Fruit fly (Drosophila melanogaster) whole organism, wandering third instar larva: Measurements from ENCODE around the gene CG9004.

Experiments used
- Abd-B ChIP-seq: fragments of >200 bp; optimal IDR thresholded peaks from 2 replicates; lab custom pipeline; 2017; ENCODE audit warnings: missing biosample characterization, missing genetic modification characterization
- CG32264 ChIP-seq: fragments of 200-800 bp; sonication (Bioruptor generic); optimal IDR thresholded peaks from 2 replicates; lab custom pipeline; 2016; ENCODE audit warnings: missing biosample characterization, missing genetic modification characterization
- CG9705 ChIP-seq: fragments of 200-800 bp; sonication (Bioruptor generic); optimal IDR thresholded peaks from 2 replicates; lab custom pipeline; 2018; ENCODE audit warnings: missing biosample characterization, mild to moderate bottlenecking, missing genetic modification characterization
- CrebA ChIP-seq: fragments of 200-800 bp; sonication (Bioruptor generic); optimal IDR thresholded peaks from 2 replicates; lab custom pipeline; 2016; ENCODE audit warnings: missing biosample characterization, mild to moderate bottlenecking, missing genetic modification characterization, borderline replicate concordance
- Dfd ChIP-seq: fragments of >200 bp; optimal IDR thresholded peaks from 2 replicates; lab custom pipeline; 2017; ENCODE audit warnings: missing biosample characterization, missing genetic modification characterization
- Dif ChIP-seq: fragments of 200-275, 200-300 bp; sonication (Bioruptor generic); optimal IDR thresholded peaks from 2 replicates; lab custom pipeline; 2018; ENCODE audit warnings: missing biosample characterization, missing genetic modification characterization; ENCODE audit not compliant: partially characterized antibody
- GATAd ChIP-seq: sonication (Bioruptor generic); optimal IDR thresholded peaks from 2 replicates; lab custom pipeline; 2016; ENCODE audit warnings: missing biosample characterization, missing genetic modification characterization
- HLH106 ChIP-seq: fragments of 200-800 bp; optimal IDR thresholded peaks from 3 replicates; lab custom pipeline; 2019; ENCODE audit warnings: missing biosample characterization, mild to moderate bottlenecking, missing genetic modification characterization, moderate library complexity
- Hnf4 ChIP-seq: fragments of 200-800 bp; sonication (Bioruptor generic); optimal IDR thresholded peaks from 2 replicates; lab custom pipeline; 2016; ENCODE audit warnings: missing biosample characterization, mild to moderate bottlenecking, missing genetic modification characterization
- Hr78 ChIP-seq: fragments of >200 bp; optimal IDR thresholded peaks from 2 replicates; lab custom pipeline; 2017; ENCODE audit warnings: missing biosample characterization, missing genetic modification characterization
- Hr83 ChIP-seq: fragments of 200-300 bp; sonication (Bioruptor generic); optimal IDR thresholded peaks from 2 replicates; lab custom pipeline; 2016; ENCODE audit warnings: missing biosample characterization, mild to moderate bottlenecking, missing genetic modification characterization, moderate library complexity; ENCODE audit not compliant: poor library complexity, severe bottlenecking
- Jra ChIP-seq: sonication (Bioruptor generic); optimal IDR thresholded peaks from 2 replicates; lab custom pipeline; 2016; ENCODE audit warnings: missing biosample characterization, missing genetic modification characterization
- Mio ChIP-seq: sonication (Bioruptor generic); optimal IDR thresholded peaks from 2 replicates; lab custom pipeline; 2016; ENCODE audit warnings: missing biosample characterization, missing genetic modification characterization
- Myc ChIP-seq: fragments of >200 bp; optimal IDR thresholded peaks from 2 replicates; lab custom pipeline; 2017
- N ChIP-seq: fragments of >200 bp; optimal IDR thresholded peaks from 2 replicates; lab custom pipeline; 2018; ENCODE audit warnings: missing biosample characterization, missing external identifiers, missing genetic modification characterization
- OdsH ChIP-seq: fragments of 200-800 bp; sonication (Bioruptor generic); optimal IDR thresholded peaks from 2 replicates; lab custom pipeline; 2016; ENCODE audit warnings: missing biosample characterization, mild to moderate bottlenecking, missing genetic modification characterization
- Rel ChIP-seq, 2 experiments: fragments of 200-800 bp; sonication (Bioruptor generic) in 1 of 2; optimal IDR thresholded peaks; 2 replicates in 1 of 2; 3 replicates in 1 of 2; lab custom pipeline; 2016 to 2019; ENCODE audit warnings: mild to moderate bottlenecking in 2 of 2, missing biosample characterization in 2 of 2, missing genetic modification characterization in 2 of 2, moderate library complexity in 1 of 2
- Sp1 ChIP-seq: fragments of 200-800 bp; sonication (Bioruptor generic); optimal IDR thresholded peaks from 3 replicates; lab custom pipeline; 2019; ENCODE audit warnings: missing biosample characterization, mild to moderate bottlenecking, missing genetic modification characterization, moderate library complexity
- Vsx2 ChIP-seq: fragments of 200-300, 225-300 bp; sonication (Bioruptor generic); optimal IDR thresholded peaks from 2 replicates; lab custom pipeline; 2018; ENCODE audit warnings: missing biosample characterization, missing genetic modification characterization; ENCODE audit not compliant: partially characterized antibody
- br ChIP-seq: fragments of 200-800 bp; sonication (Bioruptor generic); optimal IDR thresholded peaks from 2 replicates; lab custom pipeline; 2016; ENCODE audit warnings: missing biosample characterization, missing genetic modification characterization
- brk ChIP-seq: fragments of 200-800 bp; sonication (Bioruptor generic); optimal IDR thresholded peaks from 2 replicates; lab custom pipeline; 2016; ENCODE audit warnings: missing biosample characterization, mild to moderate bottlenecking, missing genetic modification characterization
- dl ChIP-seq, 2 experiments: fragments of 175-275, 200-275 bp in 1 of 2; fragments of 200-275 bp in 1 of 2; sonication (Bioruptor generic); optimal IDR thresholded peaks; lab custom pipeline; 2018; ENCODE audit warnings: mild to moderate bottlenecking in 2 of 2, missing biosample characterization in 2 of 2, missing genetic modification characterization in 2 of 2, moderate library complexity in 2 of 2; ENCODE audit not compliant: partially characterized antibody in 2 of 2, insufficient read depth in 1 of 2
- dmrt93B ChIP-seq: fragments of 200-800 bp; sonication (Bioruptor generic); optimal IDR thresholded peaks from 2 replicates; lab custom pipeline; 2018; ENCODE audit warnings: missing biosample characterization, mild to moderate bottlenecking, missing genetic modification characterization
- dsf ChIP-seq: sonication (Bioruptor generic); optimal IDR thresholded peaks from 2 replicates; lab custom pipeline; 2016; ENCODE audit warnings: missing biosample characterization, missing genetic modification characterization, borderline replicate concordance
- ey ChIP-seq: fragments of 200-800 bp; sonication (Bioruptor generic); optimal IDR thresholded peaks from 2 replicates; lab custom pipeline; 2016; ENCODE audit warnings: missing biosample characterization, missing genetic modification characterization
- foxo ChIP-seq, 2 experiments: fragments of 200-800 bp; sonication (Bioruptor generic); optimal IDR thresholded peaks; 2 replicates in 1 of 2; 3 replicates in 1 of 2; lab custom pipeline; 2016 to 2017; ENCODE audit warnings: missing biosample characterization in 2 of 2, missing genetic modification characterization in 2 of 2
- fru ChIP-seq: fragments of 200-800 bp; sonication (Bioruptor generic); optimal IDR thresholded peaks from 3 replicates; lab custom pipeline; 2016; ENCODE audit warnings: missing biosample characterization, mild to moderate bottlenecking, missing genetic modification characterization
- h ChIP-seq: fragments of 200-800 bp; sonication (Bioruptor generic); optimal IDR thresholded peaks from 3 replicates; lab custom pipeline; 2016; ENCODE audit warnings: missing biosample characterization, mild to moderate bottlenecking, missing genetic modification characterization
- jim ChIP-seq: fragments of 175-275, 200-325 bp; sonication (Bioruptor generic); optimal IDR thresholded peaks from 2 replicates; lab custom pipeline; 2016; ENCODE audit warnings: missing biosample characterization, mild to moderate bottlenecking, missing genetic modification characterization
- lola ChIP-seq: fragments of >200 bp; optimal IDR thresholded peaks from 2 replicates; lab custom pipeline; 2017; ENCODE audit warnings: missing biosample characterization, missing genetic modification characterization
- pan ChIP-seq: fragments of >200 bp; optimal IDR thresholded peaks from 2 replicates; lab custom pipeline; 2017
- psq ChIP-seq: fragments of 200-800 bp; sonication (Bioruptor generic); optimal IDR thresholded peaks from 3 replicates; lab custom pipeline; 2017; ENCODE audit warnings: missing biosample characterization, mild to moderate bottlenecking, missing genetic modification characterization, moderate library complexity
- rgr ChIP-seq: fragments of 200-800 bp; sonication (Bioruptor generic); optimal IDR thresholded peaks from 3 replicates; lab custom pipeline; 2016; ENCODE audit warnings: missing biosample characterization, mild to moderate bottlenecking, missing genetic modification characterization
- sage ChIP-seq: fragments of 200-800 bp; sonication (Bioruptor generic); optimal IDR thresholded peaks from 2 replicates; lab custom pipeline; 2016; ENCODE audit warnings: missing biosample characterization, mild to moderate bottlenecking, missing genetic modification characterization
- sv ChIP-seq: fragments of 200-800 bp; sonication (Bioruptor generic); optimal IDR thresholded peaks from 3 replicates; lab custom pipeline; 2016; ENCODE audit warnings: missing biosample characterization, missing genetic modification characterization
- tai ChIP-seq: sonication (Bioruptor generic); optimal IDR thresholded peaks from 2 replicates; lab custom pipeline; 2016; ENCODE audit warnings: missing biosample characterization, missing genetic modification characterization
- usp ChIP-seq: fragments of >200 bp; optimal IDR thresholded peaks from 2 replicates; lab custom pipeline; 2017; ENCODE audit warnings: missing biosample characterization, missing genetic modification characterization
- woc ChIP-seq: sonication (Bioruptor generic); optimal IDR thresholded peaks from 2 replicates; lab custom pipeline; 2016; ENCODE audit warnings: missing biosample characterization, mild to moderate bottlenecking, missing genetic modification characterization

CG9004 gene

DNA sequence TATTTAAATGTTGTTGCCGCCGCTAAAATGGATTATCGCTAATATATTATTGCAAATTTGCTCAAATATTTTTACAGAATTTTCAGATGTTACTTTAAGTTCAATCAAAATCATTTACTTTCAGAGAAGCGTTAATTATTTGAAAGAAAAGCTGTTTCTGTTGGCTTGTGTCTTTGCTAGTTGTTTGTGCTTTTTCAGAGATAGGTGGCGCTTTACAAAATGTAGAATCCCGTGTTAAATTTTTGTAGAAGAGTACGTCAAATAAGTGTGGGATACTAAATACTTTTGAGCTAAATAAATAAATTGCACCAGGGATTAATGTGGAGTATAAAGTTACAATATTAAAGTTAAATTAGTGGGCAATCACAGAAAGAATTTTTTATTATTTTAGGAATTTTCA lies 35.8 kb downstream of the CG9004 start:
- TF ChIP-seq Dfd (no peak), fru (GFP tag; lab: Kevin White, UChicago) (peak; percentile 42), dsf (GFP tag; lab: Kevin White, UChicago) (no peak), N (GFP tag; lab: Kevin White, UChicago) (no peak)

DNA sequence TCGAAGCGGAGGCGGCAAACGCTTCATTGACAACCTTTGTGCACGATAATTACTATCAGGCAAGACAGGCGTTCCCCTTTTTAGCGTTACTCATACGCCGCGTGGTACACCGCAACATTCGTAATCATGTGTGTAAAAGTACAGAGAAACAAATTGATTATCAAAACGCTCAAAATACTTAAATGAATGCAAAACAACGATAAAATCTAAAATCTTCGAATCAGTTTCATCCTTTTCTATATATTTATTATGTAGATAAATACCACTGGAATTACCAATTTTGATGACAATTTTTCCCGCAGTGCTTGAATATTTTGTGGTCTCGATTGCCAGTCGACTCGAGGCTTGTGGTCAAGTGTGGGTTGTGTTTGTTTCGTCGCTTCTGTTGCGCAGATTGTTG lies 37.3 kb downstream of the CG9004 start:
- TF ChIP-seq OdsH (GFP tag; lab: Kevin White, UChicago) (peak; percentile 15), h (peak; percentile 51), HLH106 (tag; lab: Kevin White, UChicago) (no peak), foxo (GFP tag; optimal IDR thresholded peaks at IDR 0.05; lab: Kevin White, UChicago) (peak in 1 of 2 experiments; percentile 31), Rel (GFP tag; optimal IDR thresholded peaks at IDR 0.05; lab: Kevin White, UChicago) (no peak), Rel (tag; optimal IDR thresholded peaks at IDR 0.05; lab: Kevin White, UChicago) (no peak), dsf (GFP tag; lab: Kevin White, UChicago) (no peak)

DNA sequence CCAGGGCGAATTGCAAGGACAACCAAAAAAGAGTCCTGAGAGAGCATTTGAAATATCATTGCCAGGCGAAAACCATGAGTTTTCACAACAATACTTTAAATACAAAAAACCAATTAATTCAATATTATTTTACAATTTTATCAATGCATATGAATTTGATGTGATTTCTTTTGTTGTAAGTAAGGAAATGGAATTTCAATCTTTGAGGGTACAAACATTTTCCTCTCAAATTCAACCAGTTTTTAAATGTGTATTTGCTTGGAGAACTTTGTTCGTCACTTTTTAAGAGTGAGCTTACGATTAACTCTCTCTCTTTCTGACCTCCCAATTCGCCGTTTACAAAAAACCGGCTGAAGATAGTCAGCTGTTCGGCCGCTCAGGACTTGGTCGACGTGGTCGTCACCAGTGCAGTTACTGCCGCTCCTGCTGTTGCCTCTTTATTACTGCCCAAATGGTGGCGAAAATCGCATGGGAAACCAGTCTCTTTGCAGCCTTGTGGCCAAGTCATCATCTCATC lies 38.1 kb downstream of the CG9004 start:
- TF ChIP-seq Sp1 (GFP tag; lab: Kevin White, UChicago) (peak; percentile 66), tai (GFP tag; lab: Kevin White, UChicago) (no peak), sv (GFP tag; lab: Kevin White, UChicago) (no peak), CrebA (GFP tag; lab: Kevin White, UChicago) (no peak), Rel (GFP tag; optimal IDR thresholded peaks at IDR 0.05; lab: Kevin White, UChicago) (no peak), Rel (tag; optimal IDR thresholded peaks at IDR 0.05; lab: Kevin White, UChicago) (no peak), CG32264 (GFP tag; lab: Kevin White, UChicago) (no peak), dl (GFP tag; optimal IDR thresholded peaks at IDR 0.05; lab: Kevin White, UChicago; ENCODE audit: insufficient read depth in 1 of 2, partially characterized antibody in 2 of 2) (peak in 1 of 2 experiments; percentile 54), Myc (no peak), psq (GFP tag; lab: Kevin White, UChicago) (peak; percentile 57), dsf (GFP tag; lab: Kevin White, UChicago) (no peak), Dif (GFP tag; lab: Kevin White, UChicago) (no peak), Hr83 (GFP tag; lab: Kevin White, UChicago) (no peak), Abd-B (GFP tag; lab: Kevin White, UChicago) (no peak), lola (no peak), sage (peak; percentile 45), Hnf4 (GFP tag; lab: Kevin White, UChicago) (peak; percentile 17), N (GFP tag; lab: Kevin White, UChicago) (no peak), dmrt93B (peak; percentile 17), Dfd (no peak), rgr (GFP tag; lab: Kevin White, UChicago) (peak; percentile 71), pan (lab: Kevin White, UChicago) (no peak), h (peak; percentile 90), GATAd (no peak), Hr78 (GFP tag; lab: Kevin White, UChicago) (no peak), ey (GFP tag; lab: Kevin White, UChicago) (peak; percentile 52), Vsx2 (GFP tag; lab: Kevin White, UChicago) (no peak), brk (GFP tag; lab: Kevin White, UChicago) (peak; percentile 67), Jra (GFP tag; lab: Kevin White, UChicago) (no peak), usp (GFP tag; lab: Kevin White, UChicago) (no peak), woc (peak; percentile 56), Mio (no peak), HLH106 (tag; lab: Kevin White, UChicago) (peak; percentile 61), CG9705 (no peak), br (GFP tag; lab: Kevin White, UChicago) (peak; percentile 45), foxo (GFP tag; optimal IDR thresholded peaks at IDR 0.05; lab: Kevin White, UChicago) (peak in 1 of 2 experiments; percentile 79), jim (GFP tag; lab: Kevin White, UChicago) (no peak), fru (GFP tag; lab: Kevin White, UChicago) (peak; percentile 99), OdsH (GFP tag; lab: Kevin White, UChicago) (peak; percentile 74)
